Fruit fly (Drosophila melanogaster) whole organism, embryonic: ENCODE results near the gene MED28.

Experiments used
- Ada2b ChIP-seq: fragments of 200-800 bp; sonication (Bioruptor generic); IDR thresholded peaks from 2 replicates; pipeline ENCODE4 v1.3.6; 2022; ENCODE audit warnings: missing biosample characterization, missing genetic modification characterization
- Aef1 ChIP-seq: fragments of 200-800 bp; sonication (Bioruptor generic); IDR thresholded peaks from 3 replicates; pipeline ENCODE4 v1.3.6; 2022; ENCODE audit warnings: missing biosample characterization, missing genetic modification characterization
- Blimp-1 ChIP-seq: fragments of 200-800 bp; sonication (Bioruptor generic); optimal IDR thresholded peaks from 3 replicates; lab custom pipeline; 2018; ENCODE audit warnings: missing biosample characterization, missing genetic modification characterization, mild to moderate bottlenecking, moderate library complexity, missing genetic modification reagents
- CG11504 ChIP-seq: fragments of 200-800 bp; sonication (Bioruptor generic); optimal IDR thresholded peaks from 3 replicates; lab custom pipeline; 2019; ENCODE audit warnings: missing biosample characterization, mild to moderate bottlenecking, missing genetic modification characterization, moderate library complexity
- CG11695 ChIP-seq: fragments of 200-800 bp; sonication (Bioruptor generic); IDR thresholded peaks from 3 replicates; pipeline ENCODE4 v1.3.6; 2022; ENCODE audit warnings: missing biosample characterization, missing genetic modification characterization
- CG12155 ChIP-seq: fragments of 200-800 bp; sonication (Bioruptor generic); optimal IDR thresholded peaks from 3 replicates; lab custom pipeline; 2016; ENCODE audit warnings: missing biosample characterization, missing genetic modification characterization
- CG13287 ChIP-seq: fragments of 200-800 bp; sonication (Bioruptor generic); IDR thresholded peaks from 2 replicates; pipeline ENCODE4 v1.3.6; 2022; ENCODE audit warnings: missing biosample characterization, missing genetic modification characterization; ENCODE audit not compliant: partially characterized antibody
- CG14014 ChIP-seq: fragments of 200-800 bp; sonication (Bioruptor generic); IDR thresholded peaks from 2 replicates; pipeline ENCODE4 v1.3.6; 2022; ENCODE audit warnings: missing biosample characterization, missing genetic modification characterization
- CG14050 ChIP-seq: fragments of 200-800 bp; sonication (Bioruptor generic); IDR thresholded peaks from 3 replicates; pipeline ENCODE4 v1.3.6; 2022; ENCODE audit warnings: missing biosample characterization, missing genetic modification characterization
- CG14667 ChIP-seq: fragments of 200-800 bp; sonication (Bioruptor generic); IDR thresholded peaks from 2 replicates; pipeline ENCODE4 v1.3.6; 2022; ENCODE audit warnings: missing biosample characterization, missing genetic modification characterization
- CG15269 ChIP-seq: fragments of 200-800 bp; sonication (Bioruptor generic); optimal IDR thresholded peaks from 2 replicates; lab custom pipeline; 2018; ENCODE audit warnings: missing biosample characterization, mild to moderate bottlenecking, missing genetic modification characterization, moderate library complexity
- CG1647 ChIP-seq: fragments of 200-800 bp; sonication (Bioruptor generic); optimal IDR thresholded peaks from 3 replicates; lab custom pipeline; 2016; ENCODE audit warnings: missing biosample characterization, missing genetic modification characterization
- CG17359 ChIP-seq: fragments of 200-800 bp; sonication (Bioruptor generic); optimal IDR thresholded peaks from 3 replicates; lab custom pipeline; 2018; ENCODE audit warnings: missing biosample characterization, mild to moderate bottlenecking, missing genetic modification characterization, moderate library complexity
- CG2678 ChIP-seq: fragments of 200-800 bp; sonication (Bioruptor generic); optimal IDR thresholded peaks from 3 replicates; lab custom pipeline; 2019; ENCODE audit warnings: missing biosample characterization, mild to moderate bottlenecking, missing genetic modification characterization, moderate library complexity
- CG3163 ChIP-seq: fragments of 200-800 bp; sonication (Bioruptor generic); optimal IDR thresholded peaks from 3 replicates; lab custom pipeline; 2016; ENCODE audit warnings: missing biosample characterization, missing genetic modification characterization
- CG34376 ChIP-seq: fragments of 200-800 bp; sonication (Bioruptor generic); optimal IDR thresholded peaks from 2 replicates; lab custom pipeline; 2018; ENCODE audit warnings: missing biosample characterization, mild to moderate bottlenecking, missing genetic modification characterization
- CG8089 ChIP-seq: fragments of 200-800 bp; sonication (Bioruptor generic); optimal IDR thresholded peaks from 3 replicates; lab custom pipeline; 2016; ENCODE audit warnings: missing biosample characterization, missing genetic modification characterization
- CG9437 ChIP-seq: fragments of 200-800 bp; sonication (Bioruptor generic); optimal IDR thresholded peaks from 2 replicates; lab custom pipeline; 2018; ENCODE audit warnings: missing biosample characterization, mild to moderate bottlenecking, missing genetic modification characterization
- Camta ChIP-seq: fragments of 200-800 bp; sonication (Bioruptor generic); optimal IDR thresholded peaks from 2 replicates; lab custom pipeline; 2016; ENCODE audit warnings: missing biosample characterization, missing genetic modification characterization
- Hand ChIP-seq: fragments of 200-800 bp; sonication (Bioruptor generic); optimal IDR thresholded peaks from 2 replicates; lab custom pipeline; 2017; ENCODE audit warnings: mild to moderate bottlenecking, missing biosample characterization, missing genetic modification reagents, missing genetic modification characterization
- Neu2 ChIP-seq: fragments of 200-800 bp; sonication (Bioruptor generic); optimal IDR thresholded peaks from 3 replicates; lab custom pipeline; 2016; ENCODE audit warnings: missing biosample characterization, missing genetic modification characterization, borderline replicate concordance
- Nf-YB ChIP-seq: fragments of 200-800 bp; sonication (Bioruptor generic); optimal IDR thresholded peaks from 3 replicates; lab custom pipeline; 2019; ENCODE audit warnings: missing biosample characterization, mild to moderate bottlenecking, missing genetic modification characterization, moderate library complexity
- Oaz ChIP-seq: fragments of 200-800 bp; sonication (Bioruptor generic); IDR thresholded peaks from 2 replicates; pipeline ENCODE4 v1.3.6; 2022; ENCODE audit warnings: missing biosample characterization, missing genetic modification characterization
- Optix ChIP-seq: fragments of 200-800 bp; sonication (Bioruptor generic); IDR thresholded peaks from 3 replicates; pipeline ENCODE4 v1.3.6; 2022; ENCODE audit warnings: missing biosample characterization, missing genetic modification characterization
- Rx ChIP-seq: fragments of 200-800 bp; sonication (Bioruptor generic); IDR thresholded peaks from 2 replicates; pipeline ENCODE4 v1.3.6; 2022; ENCODE audit warnings: missing biosample characterization, missing genetic modification characterization
- Side ChIP-seq: fragments of 200-800 bp; sonication (Bioruptor generic); optimal IDR thresholded peaks from 2 replicates; lab custom pipeline; 2016; ENCODE audit warnings: missing biosample characterization, missing genetic modification characterization
- Xbp1 ChIP-seq: fragments of 200-800 bp; sonication (Bioruptor generic); optimal IDR thresholded peaks from 3 replicates; lab custom pipeline; 2016; ENCODE audit warnings: missing biosample characterization, mild to moderate bottlenecking, missing genetic modification characterization
- abd-A ChIP-seq: fragments of 200-800 bp; sonication (Bioruptor generic); optimal IDR thresholded peaks from 3 replicates; lab custom pipeline; 2019; ENCODE audit warnings: missing biosample characterization, mild to moderate bottlenecking, missing genetic modification characterization, moderate library complexity
- ase ChIP-seq: fragments of 200-800 bp; sonication (Bioruptor generic); IDR thresholded peaks from 3 replicates; pipeline ENCODE4 v1.3.6; 2022; ENCODE audit warnings: missing biosample characterization, missing genetic modification characterization
- bowl ChIP-seq: fragments of 200-800 bp; sonication (Bioruptor generic); IDR thresholded peaks from 2 replicates; pipeline ENCODE4 v1.3.6; 2022; ENCODE audit warnings: missing biosample characterization, missing genetic modification characterization
- br ChIP-seq: fragments of >200 bp; optimal IDR thresholded peaks from 2 replicates; lab custom pipeline; 2017
- cas ChIP-seq: fragments of 200-800 bp; sonication (Bioruptor generic); IDR thresholded peaks from 2 replicates; pipeline ENCODE4 v1.3.6; 2022; ENCODE audit warnings: missing biosample characterization, missing genetic modification characterization
- caup ChIP-seq: fragments of 200-800 bp; sonication (Bioruptor generic); optimal IDR thresholded peaks from 3 replicates; lab custom pipeline; 2017; ENCODE audit warnings: missing biosample characterization, mild to moderate bottlenecking, missing genetic modification characterization, moderate library complexity; ENCODE audit not compliant: severe bottlenecking
- chm ChIP-seq: fragments of 200-800 bp; sonication (Bioruptor generic); IDR thresholded peaks from 2 replicates; pipeline ENCODE4 v1.3.6; 2022; ENCODE audit warnings: missing biosample characterization, missing genetic modification characterization
- da ChIP-seq: fragments of 200-800 bp; sonication (Bioruptor generic); optimal IDR thresholded peaks from 2 replicates; lab custom pipeline; 2016; ENCODE audit warnings: missing biosample characterization, missing genetic modification characterization
- dysf ChIP-seq: fragments of 200-800 bp; sonication (Bioruptor generic); IDR thresholded peaks from 3 replicates; pipeline ENCODE4 v1.3.6; 2022; ENCODE audit warnings: missing biosample characterization, missing genetic modification characterization
- exex ChIP-seq: fragments of 200-800 bp; sonication (Bioruptor generic); optimal IDR thresholded peaks from 4 replicates; lab custom pipeline; 2018; ENCODE audit warnings: missing biosample characterization, mild to moderate bottlenecking, missing genetic modification characterization, moderate library complexity
- eyg ChIP-seq: fragments of 200-800 bp; sonication (Bioruptor generic); optimal IDR thresholded peaks from 3 replicates; lab custom pipeline; 2016; ENCODE audit warnings: missing biosample characterization, missing genetic modification characterization
- ftz-f1 ChIP-seq: fragments of 200-800 bp; sonication (Bioruptor generic); optimal IDR thresholded peaks from 2 replicates; lab custom pipeline; 2016; ENCODE audit warnings: missing biosample characterization, missing genetic modification characterization
- ham ChIP-seq: fragments of 200-800 bp; sonication (Bioruptor generic); IDR thresholded peaks from 2 replicates; pipeline ENCODE4 v1.3.6; 2022; ENCODE audit warnings: missing biosample characterization, missing genetic modification characterization
- kay ChIP-seq: fragments of 200-800 bp; sonication (Bioruptor generic); optimal IDR thresholded peaks from 2 replicates; lab custom pipeline; 2016; ENCODE audit warnings: missing biosample characterization, missing genetic modification characterization
- lab ChIP-seq: fragments of 200-800 bp; sonication (Bioruptor generic); optimal IDR thresholded peaks from 3 replicates; lab custom pipeline; 2017; ENCODE audit warnings: missing biosample characterization, missing genetic modification characterization, mild to moderate bottlenecking, moderate library complexity, missing genetic modification reagents
- repo ChIP-seq: fragments of 200-800 bp; sonication (Bioruptor generic); optimal IDR thresholded peaks from 2 replicates; lab custom pipeline; 2016; ENCODE audit warnings: missing biosample characterization, missing genetic modification characterization
- sna ChIP-seq: fragments of 200-800 bp; sonication (Bioruptor generic); IDR thresholded peaks from 2 replicates; pipeline ENCODE4 v1.3.6; 2022; ENCODE audit warnings: missing biosample characterization, missing genetic modification characterization; ENCODE audit not compliant: partially characterized antibody
- stc ChIP-seq: fragments of 200-800 bp; sonication (Bioruptor generic); IDR thresholded peaks from 2 replicates; pipeline ENCODE4 v1.3.6; 2022; ENCODE audit warnings: missing biosample characterization, missing genetic modification characterization
- sug ChIP-seq: fragments of 200-800 bp; optimal IDR thresholded peaks from 2 replicates; lab custom pipeline; 2019; ENCODE audit warnings: missing biosample characterization, mild to moderate bottlenecking, missing genetic modification characterization, moderate library complexity
- tap ChIP-seq: fragments of 200-800 bp; optimal IDR thresholded peaks from 3 replicates; lab custom pipeline; 2019; ENCODE audit warnings: missing biosample characterization, mild to moderate bottlenecking, missing genetic modification characterization, moderate library complexity
- tup ChIP-seq: fragments of 200-800 bp; sonication (Bioruptor generic); optimal IDR thresholded peaks from 2 replicates; lab custom pipeline; 2016; ENCODE audit warnings: missing biosample characterization, mild to moderate bottlenecking, missing genetic modification characterization, moderate library complexity
- unc-4 ChIP-seq: fragments of 200-800 bp; sonication (Bioruptor generic); IDR thresholded peaks from 2 replicates; pipeline ENCODE4 v1.3.6; 2022; ENCODE audit warnings: missing biosample characterization, missing genetic modification characterization; ENCODE audit not compliant: partially characterized antibody

MED28 gene

DNA sequence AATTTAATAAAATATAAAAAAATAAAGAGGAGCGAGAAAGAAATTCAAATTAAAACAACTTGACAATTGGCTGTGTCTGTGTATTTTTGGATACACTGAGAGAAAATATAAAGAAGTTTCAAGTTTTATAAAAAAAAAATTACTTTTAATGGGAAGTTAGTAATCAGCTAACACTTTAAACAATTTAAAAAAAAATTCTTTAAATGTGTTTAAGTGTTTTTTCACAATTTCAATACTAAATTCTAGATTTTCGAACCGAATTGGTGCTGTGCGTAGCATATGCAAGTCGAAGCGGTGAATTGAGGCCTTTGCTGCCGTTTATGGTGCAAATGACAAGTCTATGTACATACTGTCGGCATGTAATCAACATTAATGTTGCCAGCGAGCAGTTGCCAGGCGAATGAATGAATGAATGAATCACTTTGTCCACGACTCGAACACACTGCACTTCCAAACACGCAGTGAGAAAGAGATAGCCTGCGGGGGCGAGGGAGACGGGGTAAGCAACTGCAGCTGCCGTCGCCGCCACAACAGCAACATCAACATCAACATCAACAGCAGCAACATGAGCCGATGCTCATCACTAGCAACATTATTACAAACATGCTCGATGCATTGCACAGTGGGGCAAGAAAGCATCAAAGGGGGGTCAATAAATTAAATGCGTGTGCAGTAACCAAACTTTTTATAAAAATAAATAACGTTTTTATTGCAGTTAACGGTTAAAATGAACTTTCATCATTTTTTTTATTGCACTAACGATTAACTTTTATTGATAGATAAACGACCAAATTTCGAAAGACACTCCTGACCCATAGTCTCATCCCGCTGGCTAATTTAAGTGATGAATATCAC, 31.0 kb upstream of the MED28 start (continued):
- peak; percentile 36 for TF ChIP-seq tap
- no peak for TF ChIP-seq CG3163 (GFP tag; lab: Kevin White, UChicago)
- 0 out of 2 replicates have a peak, but pooled peaks have one; percentile 23 for TF ChIP-seq CG14014 (GFP tag; lab: Robert Waterston, UW)
- TF ChIP-seq CG14667 (GFP tag; lab: Robert Waterston, UW) = no peak; the same call in 1 of the 2 replicates
- TF ChIP-seq repo (GFP tag; lab: Kevin White, UChicago) = no peak
- TF ChIP-seq Side = peak; percentile 33
- TF ChIP-seq Nf-YB (GFP tag; lab: Kevin White, UChicago) = peak; percentile 43
- TF ChIP-seq Neu2 (GFP tag; lab: Kevin White, UChicago) = no peak
- peak; percentile 54 for TF ChIP-seq Camta
- TF ChIP-seq CG34376 (GFP tag; lab: Kevin White, UChicago) = no peak
- TF ChIP-seq CG17359 (tag; lab: Kevin White, UChicago) = peak; percentile 69
- no peak for TF ChIP-seq sug
- no peak for TF ChIP-seq CG13287 (GFP tag; lab: Robert Waterston, UW)
- peak; percentile 34; the same call in 1 of the 2 replicates for TF ChIP-seq Ada2b (GFP tag; lab: Robert Waterston, UW)
- peak; percentile 69; the same call in 1 of the 2 replicates for TF ChIP-seq chm
- peak; percentile 43; the same call in 1 of the 2 replicates for TF ChIP-seq sna
- peak; percentile 67; the same call in 2 of the 3 replicates for TF ChIP-seq Optix (GFP tag; lab: Robert Waterston, UW)
- no peak for TF ChIP-seq CG1647 (GFP tag; lab: Kevin White, UChicago)
- peak; percentile 87 for TF ChIP-seq kay (GFP tag; lab: Kevin White, UChicago)
- TF ChIP-seq CG11504 (tag; lab: Kevin White, UChicago) = peak; percentile 99
- TF ChIP-seq bowl (GFP tag; lab: Robert Waterston, UW) = 0 out of 2 replicates have a peak, but pooled peaks have one; percentile 21
- TF ChIP-seq Xbp1 = peak; percentile 57
- no peak for TF ChIP-seq br (lab: Kevin White, UChicago)
- TF ChIP-seq caup (GFP tag; lab: Kevin White, UChicago) = no peak
- no peak for TF ChIP-seq Aef1 (GFP tag; lab: Robert Waterston, UW)
- TF ChIP-seq CG12155 (GFP tag; lab: Kevin White, UChicago) = no peak
- TF ChIP-seq Blimp-1 (GFP tag; lab: Kevin White, UChicago) = peak; percentile 75
- no peak for TF ChIP-seq Hand (GFP tag; lab: Kevin White, UChicago)
- no peak for TF ChIP-seq exex
- peak; percentile 71 for TF ChIP-seq CG11695 (GFP tag; lab: Robert Waterston, UW)
- no peak for TF ChIP-seq cas (GFP tag; lab: Robert Waterston, UW)
- TF ChIP-seq CG2678 (tag; lab: Kevin White, UChicago) = peak; percentile 74
- peak; percentile 40 for TF ChIP-seq lab
- TF ChIP-seq Oaz (GFP tag; lab: Robert Waterston, UW) = no peak
- no peak for TF ChIP-seq abd-A
- peak; percentile 27 for TF ChIP-seq CG15269 (tag; lab: Kevin White, UChicago)
- peak; percentile 76 for TF ChIP-seq da (GFP tag; lab: Kevin White, UChicago)
- no peak for TF ChIP-seq ftz-f1 (GFP tag; lab: Kevin White, UChicago)
- TF ChIP-seq unc-4 (GFP tag; lab: Robert Waterston, UW) = no peak
- no peak for TF ChIP-seq ham (GFP tag; lab: Robert Waterston, UW)
- TF ChIP-seq CG9437 (GFP tag; lab: Kevin White, UChicago) = no peak
- peak; percentile 53 for TF ChIP-seq tup
- 0 out of 3 replicates have a peak, but pooled peaks have one; percentile 60 for TF ChIP-seq ase (GFP tag; lab: Robert Waterston, UW)
- peak; percentile 53 for TF ChIP-seq Rx (GFP tag; lab: Robert Waterston, UW)
- peak; percentile 62 for TF ChIP-seq CG14050 (GFP tag; lab: Robert Waterston, UW)
- TF ChIP-seq stc = peak; percentile 61
- peak; percentile 69; the same call in 2 of the 3 replicates for TF ChIP-seq dysf (GFP tag; lab: Robert Waterston, UW)
- peak; percentile 4 for TF ChIP-seq eyg (GFP tag; lab: Kevin White, UChicago)
- TF ChIP-seq CG8089 (GFP tag; lab: Kevin White, UChicago) = peak; percentile 16
